Worm (Caenorhabditis elegans) whole organism, midembryonic: ENCODE measurements around the gene irg-3.
A peak's percentile ranks its signal among the peaks of the same experiment; 100 is the strongest.
"Not testable (repeated sequence)": the region's sequence is repeated elsewhere in the genome, so short reads cannot be mapped to it uniquely, and the experiment has no call there.

Source experiments
- T22C8.4 ChIP-seq: fragments of 200-800 bp; sonication (Bioruptor generic); IDR thresholded peaks from 2 replicates; pipeline ENCODE4 v1.3.6; 2022; ENCODE audit warnings: missing genetic modification characterization, missing compliant biosample characterization
- cog-1 ChIP-seq: sonication (generic microtip); optimal IDR thresholded peaks from 2 replicates; lab custom pipeline; 2016; ENCODE audit warnings: missing genetic modification characterization, missing compliant biosample characterization
- flt-1 ChIP-seq: fragments of 200-800 bp; sonication (Bioruptor generic); IDR thresholded peaks from 2 replicates; pipeline ENCODE4 v1.3.6; 2022; ENCODE audit warnings: missing genetic modification characterization, missing compliant biosample characterization
- klf-2 ChIP-seq: fragments of 200-800 bp; sonication (Bioruptor generic); conservative IDR thresholded peaks from 2 replicates; pipeline ENCODE4 v1.3.6; 2022; ENCODE audit warnings: missing genetic modification reagents, missing genetic modification characterization, missing compliant biosample characterization
- med-1 ChIP-seq: sonication (generic microtip); optimal IDR thresholded peaks from 2 replicates; lab custom pipeline; 2017; ENCODE audit warnings: missing genetic modification characterization, mild to moderate bottlenecking, missing compliant biosample characterization, antibody characterized with exemption, missing genetic modification reagents; ENCODE audit not compliant: insufficient read depth
- ref-1 ChIP-seq: fragments of 200-800 bp; sonication (Bioruptor generic); conservative IDR thresholded peaks from 2 replicates; pipeline ENCODE4 v1.3.6; 2022; ENCODE audit warnings: missing genetic modification reagents, missing genetic modification characterization, missing compliant biosample characterization
- tab-1 ChIP-seq: fragments of 200-800 bp; sonication (Bioruptor generic); IDR thresholded peaks from 2 replicates; pipeline ENCODE4 v1.3.6; 2022; ENCODE audit warnings: missing genetic modification characterization, missing compliant biosample characterization
- ztf-23 ChIP-seq: fragments of 200-800 bp; sonication (Bioruptor generic); IDR thresholded peaks from 2 replicates; pipeline ENCODE4 v1.3.6; 2022; ENCODE audit warnings: missing genetic modification reagents, missing genetic modification characterization, missing compliant biosample characterization
- ztf-29 ChIP-seq: fragments of 200-800 bp; sonication (Bioruptor generic); IDR thresholded peaks from 2 replicates; pipeline ENCODE4 v1.3.6; 2022; ENCODE audit warnings: missing genetic modification reagents, missing genetic modification characterization, missing compliant biosample characterization

irg-3 gene

ce11 chrV:2621879-2622278 is 29.5 kb downstream of the irg-3 start, which contains the start of gene srh-271:
Gene srh-271, minus strand, starts transcription at chrV:2621979.
- no peak for TF ChIP-seq ref-1
- TF ChIP-seq klf-2: no peak
- no peak for TF ChIP-seq cog-1 (tag; lab: Kevin White, UChicago)
- no peak for TF ChIP-seq med-1 (GFP tag; lab: Kevin White, UChicago)
- TF ChIP-seq flt-1 (GFP tag; lab: Robert Waterston, UW): no peak
- no peak for TF ChIP-seq ztf-29
- TF ChIP-seq tab-1 (GFP tag; lab: Robert Waterston, UW): no peak
- TF ChIP-seq ztf-23 (GFP tag; lab: Robert Waterston, UW): no peak
- TF ChIP-seq T22C8.4 (GFP tag; lab: Robert Waterston, UW): no peak

ce11 chrV:2623765-2624164 is 31.4 kb downstream of the irg-3 start:
- no peak for TF ChIP-seq ref-1
- TF ChIP-seq ztf-23 (GFP tag; lab: Robert Waterston, UW): no peak
- no peak for TF ChIP-seq tab-1 (GFP tag; lab: Robert Waterston, UW)
- TF ChIP-seq flt-1 (GFP tag; lab: Robert Waterston, UW): no peak
- TF ChIP-seq cog-1 (tag; lab: Kevin White, UChicago): no peak
- TF ChIP-seq ztf-29: no peak

- not testable (repeated sequence) for TF ChIP-seq cog-1 (tag; lab: Kevin White, UChicago); klf-2; ref-1
Observed at ce11 chrV:2625360-2625759, 33.0 kb downstream of the irg-3 start, which contains the start of gene sknr-1. Gene sknr-1, minus strand, starts transcription at chrV:2625460.

- TF ChIP-seq flt-1 (GFP tag; lab: Robert Waterston, UW) (0 out of 2 replicates have a peak, but pooled peaks have one; percentile 10), ztf-29 (peak; percentile 43; the same call in 1 of the 2 replicates)
Observed at ce11 chrV:2634783-2635569, 42.6 kb downstream of the irg-3 start.

ce11 chrV:2638545-2638944 is 46.2 kb downstream of the irg-3 start, which contains the start of gene W02H5.19:
Gene W02H5.19, plus strand, starts transcription at chrV:2638890.
- TF ChIP-seq ztf-23 (GFP tag; lab: Robert Waterston, UW): peak; percentile 70; the same call in 1 of the 2 replicates
- peak; percentile 41; the same call in 1 of the 2 replicates for TF ChIP-seq ztf-29
- TF ChIP-seq ref-1: no peak
- TF ChIP-seq flt-1 (GFP tag; lab: Robert Waterston, UW): peak; percentile 68; the same call in 1 of the 2 replicates
- TF ChIP-seq T22C8.4 (GFP tag; lab: Robert Waterston, UW): 0 out of 2 replicates have a peak, but pooled peaks have one; percentile 33
- peak; percentile 34 for TF ChIP-seq cog-1 (tag; lab: Kevin White, UChicago)
- no peak for TF ChIP-seq tab-1 (GFP tag; lab: Robert Waterston, UW)

- no peak for TF ChIP-seq klf-2
- no peak for TF ChIP-seq T22C8.4 (GFP tag; lab: Robert Waterston, UW)
- TF ChIP-seq tab-1 (GFP tag; lab: Robert Waterston, UW): no peak
- no peak for TF ChIP-seq cog-1 (tag; lab: Kevin White, UChicago)
- no peak for TF ChIP-seq ztf-23 (GFP tag; lab: Robert Waterston, UW)
- no peak for TF ChIP-seq ref-1
- no peak for TF ChIP-seq ztf-29
- TF ChIP-seq med-1 (GFP tag; lab: Kevin White, UChicago): no peak
- TF ChIP-seq flt-1 (GFP tag; lab: Robert Waterston, UW): no peak
Observed at ce11 chrV:2639035-2639434, 46.6 kb downstream of the irg-3 start, which contains the start of gene W02H5.2. Gene W02H5.2, plus strand, starts transcription at chrV:2639335.

- TF ChIP-seq tab-1 (GFP tag; lab: Robert Waterston, UW) (no peak), ztf-29 (no peak), flt-1 (GFP tag; lab: Robert Waterston, UW) (no peak), ztf-23 (GFP tag; lab: Robert Waterston, UW) (no peak), klf-2 (no peak), ref-1 (no peak), cog-1 (tag; lab: Kevin White, UChicago) (no peak), T22C8.4 (GFP tag; lab: Robert Waterston, UW) (no peak)
Observed at ce11 chrV:2639506-2639905, 47.1 kb downstream of the irg-3 start.
